Worm (Caenorhabditis elegans) whole organism, early embryonic: ENCODE results near the gene Y39B6A.7.

Source experiments
- ama-1 ChIP-seq: fragments of 150-350 bp; optimal IDR thresholded peaks from 2 replicates; lab custom pipeline; 2014
- ceh-13 ChIP-seq: fragments of 200-800 bp; sonication (Bioruptor generic); optimal IDR thresholded peaks from 2 replicates; lab custom pipeline; 2018; ENCODE audit warnings: mild to moderate bottlenecking, missing genetic modification characterization, missing compliant biosample characterization
- ceh-36 ChIP-seq: sonication (generic microtip); optimal IDR thresholded peaks from 2 replicates; lab custom pipeline; 2016; ENCODE audit warnings: missing genetic modification characterization, inconsistent platforms, missing compliant biosample characterization
- ets-7 ChIP-seq: sonication (generic microtip); optimal IDR thresholded peaks from 2 replicates; lab custom pipeline; 2016; ENCODE audit warnings: missing genotype, missing genetic modification characterization, missing compliant biosample characterization
- flt-1 ChIP-seq: fragments of 200-800 bp; sonication (Bioruptor generic); IDR thresholded peaks from 2 replicates; pipeline ENCODE4 v1.3.6; 2022; ENCODE audit warnings: missing genetic modification characterization, missing compliant biosample characterization
- hnd-1 ChIP-seq: sonication (generic microtip); optimal IDR thresholded peaks from 2 replicates; lab custom pipeline; 2016; ENCODE audit warnings: missing genetic modification characterization, missing compliant biosample characterization
- pes-1 ChIP-seq: fragments of 200-800 bp; sonication (Bioruptor generic); IDR thresholded peaks from 2 replicates; pipeline ENCODE4 v1.3.6; 2022; ENCODE audit warnings: missing genetic modification reagents, missing genetic modification characterization, missing compliant biosample characterization
- scrt-1 ChIP-seq: fragments of 200-800 bp; sonication (Bioruptor generic); IDR thresholded peaks from 2 replicates; pipeline ENCODE4 v1.3.6; 2022; ENCODE audit warnings: missing genetic modification characterization, missing compliant biosample characterization
- tra-4 ChIP-seq: sonication (generic microtip); optimal IDR thresholded peaks from 2 replicates; lab custom pipeline; 2017; ENCODE audit warnings: missing genetic modification characterization, missing compliant biosample characterization

ce11 chrV:19129497-19130212 is 19.3 kb downstream of the Y39B6A.7 start:
- no peak for TF ChIP-seq ceh-36 (tag; lab: Kevin White, UChicago)
- TF ChIP-seq flt-1 (GFP tag; lab: Robert Waterston, UW), result no peak
- no peak for TF ChIP-seq scrt-1 (GFP tag; lab: Robert Waterston, UW)
- no peak for TF ChIP-seq tra-4
- TF ChIP-seq ama-1, result no peak
- TF ChIP-seq ets-7 (tag; lab: Kevin White, UChicago), result no peak
- no peak for TF ChIP-seq ceh-13 (GFP tag; lab: Kevin White, UChicago)
- TF ChIP-seq hnd-1 (tag; lab: Kevin White, UChicago), result no peak
- no peak for TF ChIP-seq pes-1 (GFP tag; lab: Robert Waterston, UW)
